Worm (Caenorhabditis elegans): ENCODE measurements around the gene ZC239.5.
"Not testable (repeated sequence)": the region's sequence is repeated elsewhere in the genome, so short reads cannot be mapped to it uniquely, and the experiment has no call there.

ce11 chrII:3189038-3189437 is 21.4 kb upstream of the ZC239.5 start, which contains the start of gene Y27F2A.11:
- not testable (repeated sequence) for TF ChIP-seq hmbx-1 (tag; optimal IDR thresholded peaks at IDR 0.05); ceh-13 (GFP tag; optimal IDR thresholded peaks at IDR 0.05); pes-1 (GFP tag; IDR thresholded peaks at IDR 0.05); ama-1 (optimal IDR thresholded peaks at IDR 0.05); ets-7 (tag; optimal IDR thresholded peaks at IDR 0.05); aly-1 (tag; optimal IDR thresholded peaks at IDR 0.05); tbx-11 (GFP tag; IDR thresholded peaks at IDR 0.05); hmg-4 (GFP tag; optimal IDR thresholded peaks at IDR 0.05)

Measured in whole organism, early embryonic.